Worm (Caenorhabditis elegans) whole organism, late embryonic: ENCODE data around the gene C45G9.14.

Source experiments
- C08G9.2 ChIP-seq: sonication (generic microtip); optimal IDR thresholded peaks from 2 replicates; lab custom pipeline; 2016; ENCODE audit warnings: mild to moderate bottlenecking, missing genetic modification characterization, moderate library complexity, missing compliant biosample characterization
- K02D7.2 ChIP-seq: sonication (generic microtip); optimal IDR thresholded peaks from 2 replicates; lab custom pipeline; 2017; ENCODE audit warnings: mild to moderate bottlenecking, missing genetic modification characterization, missing compliant biosample characterization
- T23F11.4 ChIP-seq: fragments of 200-800 bp; sonication (Bioruptor generic); optimal IDR thresholded peaks from 2 replicates; lab custom pipeline; 2018; ENCODE audit warnings: mild to moderate bottlenecking, missing genetic modification characterization, missing compliant biosample characterization
- ahr-1 ChIP-seq: sonication (generic microtip); optimal IDR thresholded peaks from 2 replicates; lab custom pipeline; 2016; ENCODE audit warnings: missing genetic modification characterization, missing compliant biosample characterization
- ceh-18 ChIP-seq: sonication (generic microtip); optimal IDR thresholded peaks from 2 replicates; lab custom pipeline; 2016; ENCODE audit warnings: missing genetic modification characterization, missing compliant biosample characterization
- ceh-19 ChIP-seq: fragments of 200-800 bp; sonication (Bioruptor generic); optimal IDR thresholded peaks from 2 replicates; lab custom pipeline; 2018; ENCODE audit warnings: mild to moderate bottlenecking, missing genetic modification characterization, missing compliant biosample characterization
- ceh-2 ChIP-seq: sonication (generic microtip); optimal IDR thresholded peaks from 2 replicates; lab custom pipeline; 2016; ENCODE audit warnings: missing genotype, missing genetic modification characterization, missing compliant biosample characterization
- ceh-22 ChIP-seq: sonication (generic microtip); optimal IDR thresholded peaks from 2 replicates; lab custom pipeline; 2017; ENCODE audit warnings: missing biosample characterization, missing genetic modification characterization
- ceh-24 ChIP-seq: sonication (generic microtip); optimal IDR thresholded peaks from 2 replicates; lab custom pipeline; 2016; ENCODE audit warnings: mild to moderate bottlenecking, missing genetic modification characterization, missing compliant biosample characterization
- ceh-31 ChIP-seq: sonication (generic microtip); optimal IDR thresholded peaks from 2 replicates; lab custom pipeline; 2016; ENCODE audit warnings: missing genetic modification characterization, missing compliant biosample characterization
- ceh-34 ChIP-seq: sonication (generic microtip); optimal IDR thresholded peaks from 2 replicates; lab custom pipeline; 2016; ENCODE audit warnings: mild to moderate bottlenecking, missing genetic modification characterization, missing compliant biosample characterization
- ceh-45 ChIP-seq: fragments of 200-800 bp; sonication (Bioruptor generic); IDR thresholded peaks from 2 replicates; pipeline ENCODE4 v1.3.6; 2022; ENCODE audit warnings: missing genetic modification reagents, missing genetic modification characterization, missing compliant biosample characterization
- ceh-48 ChIP-seq: sonication (generic microtip); optimal IDR thresholded peaks from 2 replicates; lab custom pipeline; 2016; ENCODE audit warnings: missing genetic modification characterization, inconsistent platforms, missing compliant biosample characterization
- ceh-6 ChIP-seq: fragments of 200-800 bp; sonication (Bioruptor generic); optimal IDR thresholded peaks from 2 replicates; lab custom pipeline; 2018; ENCODE audit warnings: mild to moderate bottlenecking, missing genetic modification characterization, missing compliant biosample characterization
- ceh-9 ChIP-seq: sonication (generic microtip); optimal IDR thresholded peaks from 2 replicates; lab custom pipeline; 2016; ENCODE audit warnings: mild to moderate bottlenecking, missing genetic modification characterization, inconsistent platforms, missing compliant biosample characterization
- che-1 ChIP-seq: sonication (generic microtip); optimal IDR thresholded peaks from 2 replicates; lab custom pipeline; 2016; ENCODE audit warnings: mild to moderate bottlenecking, missing genetic modification characterization, missing compliant biosample characterization
- dmd-4 ChIP-seq: sonication (generic microtip); optimal IDR thresholded peaks from 2 replicates; lab custom pipeline; 2016; ENCODE audit warnings: borderline replicate concordance, missing genetic modification characterization, missing compliant biosample characterization
- ets-4 ChIP-seq: sonication (generic microtip); optimal IDR thresholded peaks from 2 replicates; lab custom pipeline; 2016; ENCODE audit warnings: missing genetic modification characterization, missing compliant biosample characterization
- fax-1 ChIP-seq: sonication (generic microtip); optimal IDR thresholded peaks from 2 replicates; lab custom pipeline; 2016; ENCODE audit warnings: missing genotype, missing genetic modification characterization, missing compliant biosample characterization
- gmeb-2 ChIP-seq: sonication (generic microtip); optimal IDR thresholded peaks from 2 replicates; lab custom pipeline; 2016; ENCODE audit warnings: missing genetic modification characterization, inconsistent platforms, missing compliant biosample characterization
- hlh-13 ChIP-seq: fragments of 200-800 bp; sonication (Bioruptor generic); optimal IDR thresholded peaks from 2 replicates; lab custom pipeline; 2018; ENCODE audit warnings: mild to moderate bottlenecking, missing genetic modification characterization, missing compliant biosample characterization
- hlh-15 ChIP-seq: sonication (generic microtip); optimal IDR thresholded peaks from 2 replicates; lab custom pipeline; 2016; ENCODE audit warnings: missing genetic modification characterization, missing compliant biosample characterization
- hlh-30 ChIP-seq: sonication (generic microtip); optimal IDR thresholded peaks from 2 replicates; lab custom pipeline; 2017; ENCODE audit warnings: antibody characterized with exemption, missing genetic modification characterization, missing compliant biosample characterization; ENCODE audit not compliant: insufficient read depth
- hlh-6 ChIP-seq: sonication (generic microtip); optimal IDR thresholded peaks from 2 replicates; lab custom pipeline; 2016; ENCODE audit warnings: missing genotype, missing genetic modification characterization, missing compliant biosample characterization
- hlh-8 ChIP-seq: sonication (generic microtip); optimal IDR thresholded peaks from 2 replicates; lab custom pipeline; 2016; ENCODE audit warnings: missing genotype, missing genetic modification characterization, missing compliant biosample characterization
- lim-6 ChIP-seq: sonication (generic microtip); optimal IDR thresholded peaks from 2 replicates; lab custom pipeline; 2016; ENCODE audit warnings: missing genetic modification characterization, missing compliant biosample characterization
- nhr-11 ChIP-seq: fragments of 150-350 bp; optimal IDR thresholded peaks from 2 replicates; lab custom pipeline; 2014; ENCODE audit warnings: missing biosample characterization, missing genetic modification characterization
- nhr-232 ChIP-seq: sonication (generic microtip); optimal IDR thresholded peaks from 2 replicates; lab custom pipeline; 2016; ENCODE audit warnings: missing genetic modification characterization, missing compliant biosample characterization
- odd-2 ChIP-seq: sonication (generic microtip); optimal IDR thresholded peaks from 2 replicates; lab custom pipeline; 2017; ENCODE audit warnings: antibody characterized with exemption, mild to moderate bottlenecking, missing genetic modification characterization, missing compliant biosample characterization
- pag-3 ChIP-seq: sonication (generic microtip); optimal IDR thresholded peaks from 2 replicates; lab custom pipeline; 2016; ENCODE audit warnings: missing compliant biosample characterization, missing genetic modification characterization, borderline replicate concordance
- pha-4 ChIP-seq: fragments of 150-350 bp; optimal IDR thresholded peaks from 2 replicates; lab custom pipeline; 2018; ENCODE audit warnings: missing biosample characterization, missing genetic modification reagents, missing genetic modification characterization
- pros-1 ChIP-seq: fragments of 150-350 bp; optimal IDR thresholded peaks from 2 replicates; lab custom pipeline; 2014; ENCODE audit warnings: missing biosample characterization, missing genetic modification reagents, missing genetic modification characterization
- rnt-1 ChIP-seq: sonication (generic microtip); optimal IDR thresholded peaks from 2 replicates; lab custom pipeline; 2016; ENCODE audit warnings: missing genetic modification characterization, missing compliant biosample characterization
- sox-2 ChIP-seq: fragments of 200-800 bp; sonication (Bioruptor generic); IDR thresholded peaks from 2 replicates; pipeline ENCODE4 v1.3.6; 2022; ENCODE audit warnings: missing genetic modification reagents, missing genetic modification characterization, missing compliant biosample characterization
- tbx-7 ChIP-seq: sonication (generic microtip); optimal IDR thresholded peaks from 2 replicates; lab custom pipeline; 2016; ENCODE audit warnings: missing genotype, missing genetic modification characterization, missing compliant biosample characterization
- ttx-3 ChIP-seq: sonication (generic microtip); optimal IDR thresholded peaks from 2 replicates; lab custom pipeline; 2016; ENCODE audit warnings: missing genetic modification reagents, missing genetic modification characterization, missing compliant biosample characterization
- unc-3 ChIP-seq, 2 experiments: fragments of 200-800 bp in 1 of 2; sonication (Bioruptor generic) in 1 of 2; sonication (generic microtip) in 1 of 2; conservative IDR thresholded peaks in 1 of 2; optimal IDR thresholded peaks in 1 of 2; 2 replicates each; pipeline versions ENCODE4 v1.3.6 to Lab custom; 2016 to 2022; ENCODE audit warnings: missing compliant biosample characterization in 2 of 2, missing genetic modification characterization in 2 of 2, missing genetic modification reagents in 1 of 2
- unc-55 ChIP-seq: sonication (generic microtip); optimal IDR thresholded peaks from 2 replicates; lab custom pipeline; 2017; ENCODE audit warnings: missing biosample characterization, missing genetic modification reagents, missing genetic modification characterization
- zip-5 ChIP-seq: sonication (generic microtip); optimal IDR thresholded peaks from 2 replicates; lab custom pipeline; 2016; ENCODE audit warnings: missing genetic modification characterization, missing compliant biosample characterization

C45G9.14 gene

DNA sequence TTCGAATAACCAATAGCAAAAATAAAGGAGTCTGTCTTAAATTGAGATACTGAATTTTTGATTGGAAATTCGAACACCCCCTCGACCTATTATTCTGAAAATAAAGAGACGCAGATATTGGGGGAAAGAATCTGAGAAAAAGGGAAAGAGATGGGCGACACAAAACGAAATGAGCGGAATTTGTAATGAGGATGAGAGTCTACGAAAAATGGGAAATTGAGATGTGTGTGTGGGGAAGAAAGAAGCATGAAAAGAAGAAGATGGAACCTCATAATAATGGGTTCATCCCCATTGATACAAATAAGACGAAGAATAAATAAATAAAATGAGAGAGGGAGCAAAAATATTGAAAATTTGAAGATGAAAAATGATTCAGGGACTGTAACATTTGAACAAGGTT, 40.7 kb downstream of the C45G9.14 start, which contains the start of gene cah-1:
cah-1 (minus strand) TSS at position 101 of the 400 bp plus-strand sequence.
- TF ChIP-seq rnt-1 (no peak), ets-4 (no peak), gmeb-2 (no peak), ceh-9 (tag; lab: Kevin White, UChicago) (no peak), T23F11.4 (GFP tag; lab: Kevin White, UChicago) (no peak), hlh-8 (no peak), fax-1 (tag; lab: Kevin White, UChicago) (no peak), ceh-31 (tag; lab: Kevin White, UChicago) (no peak), hlh-13 (GFP tag; lab: Kevin White, UChicago) (no peak), sox-2 (GFP tag; lab: Robert Waterston, UW) (no peak), ceh-24 (tag; lab: Kevin White, UChicago) (no peak), lim-6 (tag; lab: Kevin White, UChicago) (no peak)

DNA sequence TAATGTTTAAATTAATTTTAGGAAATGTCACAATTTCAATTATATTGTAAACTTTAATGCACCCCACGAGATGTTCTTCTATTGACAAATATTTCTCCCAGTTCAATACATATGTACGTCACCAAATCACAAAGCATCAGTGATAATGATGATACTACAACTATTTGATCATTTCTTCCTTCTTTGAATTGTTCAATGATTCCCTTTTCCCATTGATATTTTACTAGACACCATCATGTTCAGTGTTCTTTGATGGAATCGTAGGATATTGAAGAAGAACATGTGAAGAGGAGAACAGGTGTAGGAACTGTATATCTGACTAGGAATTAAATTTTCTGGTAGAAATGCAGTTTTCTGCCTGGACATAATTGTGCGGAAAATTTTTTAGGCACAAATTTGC, 44.7 kb downstream of the C45G9.14 start:
- TF ChIP-seq unc-3 (GFP tag; conservative IDR thresholded peaks at IDR 0.05; lab: Robert Waterston, UW) (no peak), unc-3 (tag; optimal IDR thresholded peaks at IDR 0.05; lab: Kevin White, UChicago) (no peak), lim-6 (tag; lab: Kevin White, UChicago) (no peak), che-1 (tag; lab: Kevin White, UChicago) (no peak), T23F11.4 (GFP tag; lab: Kevin White, UChicago) (no peak), ceh-31 (tag; lab: Kevin White, UChicago) (no peak), odd-2 (tag; lab: Kevin White, UChicago) (no peak), nhr-11 (tag; lab: Kevin White, UChicago) (no peak), tbx-7 (tag; lab: Kevin White, UChicago) (no peak), ceh-34 (tag; lab: Kevin White, UChicago) (no peak), hlh-30 (no peak), hlh-8 (no peak), pros-1 (no peak), unc-55 (GFP tag; lab: Kevin White, UChicago) (no peak), dmd-4 (no peak), ttx-3 (no peak), ceh-19 (GFP tag; lab: Kevin White, UChicago) (no peak), hlh-13 (GFP tag; lab: Kevin White, UChicago) (no peak), ceh-24 (tag; lab: Kevin White, UChicago) (no peak), ets-4 (no peak), ceh-22 (no peak)

- no peak for TF ChIP-seq zip-5 (tag; lab: Kevin White, UChicago)
- no peak for TF ChIP-seq K02D7.2 (tag; lab: Kevin White, UChicago)
- no peak for TF ChIP-seq nhr-11 (tag; lab: Kevin White, UChicago)
- TF ChIP-seq ceh-6 = no peak
- TF ChIP-seq hlh-13 (GFP tag; lab: Kevin White, UChicago) = no peak
- TF ChIP-seq pha-4 (tag; lab: Kevin White, UChicago) = no peak
- no peak for TF ChIP-seq dmd-4
- no peak for TF ChIP-seq ceh-9 (tag; lab: Kevin White, UChicago)
- no peak for TF ChIP-seq lim-6 (tag; lab: Kevin White, UChicago)
- no peak for TF ChIP-seq ceh-31 (tag; lab: Kevin White, UChicago)
- TF ChIP-seq hlh-8 = no peak
- no peak for TF ChIP-seq ceh-18 (tag; lab: Kevin White, UChicago)
- TF ChIP-seq pag-3 = no peak
- TF ChIP-seq C08G9.2 = no peak
Observed at ce11 chrIII:5092345-5092744, 47.5 kb downstream of the C45G9.14 start.

ce11 chrIII:5094506-5094905, 49.7 kb downstream of the C45G9.14 start, which contains the start of gene F54D8.10:
F54D8.10 (plus strand) TSS chrIII:5094806.
- TF ChIP-seq lim-6 (tag; lab: Kevin White, UChicago) = no peak
- no peak for TF ChIP-seq ahr-1 (tag; lab: Kevin White, UChicago)
- TF ChIP-seq ceh-45 (GFP tag; lab: Robert Waterston, UW) = no peak
- TF ChIP-seq rnt-1 = no peak
- no peak for TF ChIP-seq hlh-6
- no peak for TF ChIP-seq T23F11.4 (GFP tag; lab: Kevin White, UChicago)
- TF ChIP-seq hlh-15 (tag; lab: Kevin White, UChicago) = no peak
- no peak for TF ChIP-seq ceh-9 (tag; lab: Kevin White, UChicago)
- no peak for TF ChIP-seq unc-55 (GFP tag; lab: Kevin White, UChicago)
- no peak for TF ChIP-seq K02D7.2 (tag; lab: Kevin White, UChicago)
- TF ChIP-seq ceh-2 (tag; lab: Kevin White, UChicago) = no peak
- no peak for TF ChIP-seq nhr-232
- no peak for TF ChIP-seq ceh-48 (tag; lab: Kevin White, UChicago)
